Worm (Caenorhabditis elegans): ENCODE data around the gene F58A3.4.

DNA sequence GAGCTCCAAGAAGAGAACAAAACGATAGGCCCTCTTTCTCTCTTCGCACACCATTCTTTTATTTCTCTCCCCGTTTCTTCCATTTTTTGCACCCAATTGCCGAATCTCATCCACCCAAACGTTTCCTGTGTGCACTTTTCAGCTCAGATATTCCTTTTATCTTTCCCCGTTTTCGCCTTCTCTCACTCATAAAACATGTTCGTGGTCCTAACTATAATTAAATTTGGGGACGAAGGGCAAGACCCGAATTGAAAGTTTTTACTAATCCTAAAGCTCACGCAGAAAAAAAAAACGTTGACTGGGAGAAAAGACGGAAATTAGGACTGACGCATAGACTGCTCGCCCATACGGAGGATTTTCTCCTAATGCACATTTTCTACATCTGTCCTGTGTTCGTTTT, 45.0 kb downstream of the F58A3.4 start:
- TF ChIP-seq F13H6.1 (tag; optimal IDR thresholded peaks at IDR 0.05) (no peak), pros-1 (tag; optimal IDR thresholded peaks at IDR 0.05) (no peak), pha-4 (tag; optimal IDR thresholded peaks at IDR 0.05) (no peak), dmd-4 (tag; optimal IDR thresholded peaks at IDR 0.05; ENCODE audit: borderline replicate concordance) (no peak), gmeb-2 (tag; optimal IDR thresholded peaks at IDR 0.05) (no peak), ceh-45 (GFP tag; IDR thresholded peaks at IDR 0.05) (no peak), hlh-13 (GFP tag; optimal IDR thresholded peaks at IDR 0.05) (no peak), syd-9 (tag; optimal IDR thresholded peaks at IDR 0.05) (no peak), dve-1 (tag; optimal IDR thresholded peaks at IDR 0.05) (no peak)
